Fruit fly (Drosophila melanogaster) whole organism, embryonic: ENCODE results near the gene Vps29.
A peak's percentile ranks its signal among the peaks of the same experiment; 100 is the strongest.

Experiments used
- B-H2 ChIP-seq: fragments of 200-800 bp; sonication (Bioruptor generic); optimal IDR thresholded peaks from 2 replicates; lab custom pipeline; 2018; ENCODE audit warnings: missing biosample characterization, mild to moderate bottlenecking, missing genetic modification characterization
- Bdp1 ChIP-seq: fragments of 200-800 bp; sonication (Bioruptor generic); optimal IDR thresholded peaks from 3 replicates; lab custom pipeline; 2016; ENCODE audit warnings: missing biosample characterization, missing genetic modification characterization
- CG10147 ChIP-seq: fragments of 200-800 bp; sonication (Bioruptor generic); optimal IDR thresholded peaks from 2 replicates; lab custom pipeline; 2019; ENCODE audit warnings: missing biosample characterization, mild to moderate bottlenecking, missing genetic modification characterization, moderate library complexity
- CG1024 ChIP-seq: fragments of 200-800 bp; sonication (Bioruptor generic); IDR thresholded peaks from 2 replicates; pipeline ENCODE4 v1.3.6; 2022; ENCODE audit warnings: missing biosample characterization, missing genetic modification characterization
- CG10366 ChIP-seq: fragments of 200-800 bp; sonication (Bioruptor generic); IDR thresholded peaks from 2 replicates; pipeline ENCODE4 v1.3.6; 2022; ENCODE audit warnings: missing biosample characterization, missing genetic modification characterization
- CG12659 ChIP-seq: fragments of 200-800 bp; sonication (Bioruptor generic); optimal IDR thresholded peaks from 3 replicates; lab custom pipeline; 2017; ENCODE audit warnings: mild to moderate bottlenecking, missing biosample characterization, missing genetic modification reagents, missing genetic modification characterization
- CG12769 ChIP-seq: fragments of 200-800 bp; sonication (Bioruptor generic); optimal IDR thresholded peaks from 2 replicates; lab custom pipeline; 2019; ENCODE audit warnings: missing biosample characterization, mild to moderate bottlenecking, missing genetic modification characterization, moderate library complexity
- CG13296 ChIP-seq: fragments of 200-800 bp; sonication (Bioruptor generic); optimal IDR thresholded peaks from 3 replicates; lab custom pipeline; 2018; ENCODE audit warnings: missing biosample characterization, mild to moderate bottlenecking, missing genetic modification characterization
- CG13894 ChIP-seq: fragments of 200-800 bp; sonication (Bioruptor generic); optimal IDR thresholded peaks from 3 replicates; lab custom pipeline; 2018; ENCODE audit warnings: missing biosample characterization, mild to moderate bottlenecking, missing genetic modification characterization, moderate library complexity
- CG16813 ChIP-seq: fragments of 200-800 bp; sonication (Bioruptor generic); IDR thresholded peaks from 3 replicates; pipeline ENCODE4 v1.3.6; 2022; ENCODE audit warnings: missing biosample characterization, missing genetic modification characterization; ENCODE audit not compliant: partially characterized antibody
- CG17385 ChIP-seq: fragments of 200-800 bp; sonication (Bioruptor generic); optimal IDR thresholded peaks from 3 replicates; lab custom pipeline; 2018; ENCODE audit warnings: missing biosample characterization, mild to moderate bottlenecking, missing genetic modification characterization
- CG18599 ChIP-seq: fragments of 200-800 bp; sonication (Bioruptor generic); optimal IDR thresholded peaks from 3 replicates; lab custom pipeline; 2017; ENCODE audit warnings: missing biosample characterization, missing genetic modification characterization, mild to moderate bottlenecking, moderate library complexity, missing genetic modification reagents
- CG2120 ChIP-seq: fragments of 200-800 bp; sonication (Bioruptor generic); optimal IDR thresholded peaks from 3 replicates; lab custom pipeline; 2016; ENCODE audit warnings: missing biosample characterization, missing genetic modification characterization
- CG2202 ChIP-seq: fragments of 200-800 bp; sonication (Bioruptor generic); optimal IDR thresholded peaks from 2 replicates; lab custom pipeline; 2018; ENCODE audit warnings: missing biosample characterization, mild to moderate bottlenecking, missing genetic modification characterization
- CG2678 ChIP-seq: fragments of 200-800 bp; sonication (Bioruptor generic); optimal IDR thresholded peaks from 3 replicates; lab custom pipeline; 2019; ENCODE audit warnings: missing biosample characterization, mild to moderate bottlenecking, missing genetic modification characterization, moderate library complexity
- CG3065 ChIP-seq: fragments of 200-800 bp; sonication (Bioruptor generic); optimal IDR thresholded peaks from 2 replicates; lab custom pipeline; 2016; ENCODE audit warnings: missing biosample characterization, missing genetic modification characterization
- CG32767 ChIP-seq: fragments of 200-800 bp; sonication (Bioruptor generic); IDR thresholded peaks from 2 replicates; pipeline ENCODE4 v1.3.6; 2022; ENCODE audit warnings: missing biosample characterization, missing genetic modification characterization
- CG33213 ChIP-seq: fragments of 200-800 bp; sonication (Bioruptor generic); optimal IDR thresholded peaks from 3 replicates; lab custom pipeline; 2016; ENCODE audit warnings: missing biosample characterization, missing genetic modification characterization
- CG3407 ChIP-seq: fragments of 200-800 bp; sonication (Bioruptor generic); optimal IDR thresholded peaks from 2 replicates; lab custom pipeline; 2018; ENCODE audit warnings: missing biosample characterization, mild to moderate bottlenecking, missing genetic modification characterization
- CG34422 ChIP-seq: fragments of 200-800 bp; sonication (Bioruptor generic); IDR thresholded peaks from 3 replicates; pipeline ENCODE4 v1.3.6; 2022; ENCODE audit warnings: missing biosample characterization, missing genetic modification characterization
- CG3838 ChIP-seq: fragments of 200-800 bp; sonication (Bioruptor generic); optimal IDR thresholded peaks from 3 replicates; lab custom pipeline; 2016; ENCODE audit warnings: missing biosample characterization, missing genetic modification characterization
- CG4854 ChIP-seq: fragments of 200-800 bp; sonication (Bioruptor generic); optimal IDR thresholded peaks from 2 replicates; lab custom pipeline; 2016; ENCODE audit warnings: missing biosample characterization, missing genetic modification characterization, inconsistent platforms
- CG8924 ChIP-seq: fragments of 200-800 bp; optimal IDR thresholded peaks from 3 replicates; lab custom pipeline; 2019; ENCODE audit warnings: missing biosample characterization, mild to moderate bottlenecking, missing genetic modification characterization, moderate library complexity
- CG9727 ChIP-seq: fragments of 200-800 bp; sonication (Bioruptor generic); optimal IDR thresholded peaks from 3 replicates; lab custom pipeline; 2017; ENCODE audit warnings: missing biosample characterization, mild to moderate bottlenecking, missing genetic modification characterization
- CrebB ChIP-seq: fragments of 200-800 bp; sonication (Bioruptor generic); optimal IDR thresholded peaks from 3 replicates; lab custom pipeline; 2018; ENCODE audit warnings: missing biosample characterization, mild to moderate bottlenecking, missing genetic modification characterization
- Ets97D ChIP-seq: fragments of 200-800 bp; sonication (Bioruptor generic); optimal IDR thresholded peaks from 3 replicates; lab custom pipeline; 2016; ENCODE audit warnings: missing biosample characterization, missing genetic modification characterization
- HLH54F ChIP-seq: fragments of 200-800 bp; sonication (Bioruptor generic); optimal IDR thresholded peaks from 3 replicates; lab custom pipeline; 2016; ENCODE audit warnings: missing biosample characterization, missing genetic modification characterization
- HLHmδ ChIP-seq: fragments of 200-800 bp; sonication (Bioruptor generic); optimal IDR thresholded peaks from 2 replicates; lab custom pipeline; 2018; ENCODE audit warnings: missing biosample characterization, mild to moderate bottlenecking, missing genetic modification characterization, moderate library complexity
- Hr51 ChIP-seq, 2 experiments: fragments of 200-800 bp; sonication (Bioruptor generic); optimal IDR thresholded peaks; 2 replicates in 1 of 2; 3 replicates in 1 of 2; lab custom pipeline; 2016 to 2018; ENCODE audit warnings: missing biosample characterization in 2 of 2, missing genetic modification characterization in 2 of 2, mild to moderate bottlenecking in 1 of 2, moderate library complexity in 1 of 2
- Hsf ChIP-seq: fragments of 200-800 bp; sonication (Bioruptor generic); optimal IDR thresholded peaks from 3 replicates; lab custom pipeline; 2016; ENCODE audit warnings: missing biosample characterization, missing genetic modification characterization
- Lhr ChIP-seq: fragments of 200-800 bp; sonication (Bioruptor generic); optimal IDR thresholded peaks from 3 replicates; lab custom pipeline; 2017; ENCODE audit warnings: mild to moderate bottlenecking, missing biosample characterization, missing genetic modification reagents, missing genetic modification characterization
- Lpt ChIP-seq: fragments of >200 bp; optimal IDR thresholded peaks from 2 replicates; lab custom pipeline; 2018; ENCODE audit warnings: missing biosample characterization, missing genetic modification characterization
- Oli ChIP-seq: fragments of 200-800 bp; sonication (Bioruptor generic); optimal IDR thresholded peaks from 2 replicates; lab custom pipeline; 2018; ENCODE audit warnings: missing biosample characterization, mild to moderate bottlenecking, missing genetic modification characterization, moderate library complexity
- Six4 ChIP-seq: fragments of 200-800 bp; sonication (Bioruptor generic); optimal IDR thresholded peaks from 2 replicates; lab custom pipeline; 2016; ENCODE audit warnings: missing biosample characterization, missing genetic modification characterization
- Sox102F ChIP-seq: fragments of 200-800 bp; sonication (Bioruptor generic); optimal IDR thresholded peaks from 2 replicates; lab custom pipeline; 2018; ENCODE audit warnings: missing biosample characterization, mild to moderate bottlenecking, missing genetic modification characterization, moderate library complexity
- Trl ChIP-seq, 3 experiments: fragments of >200 bp in 2 of 3; fragments of 200-800 bp in 1 of 3; sonication (Bioruptor generic) in 1 of 3; optimal IDR thresholded peaks; 2 replicates in 1 of 3; 3 replicates in 2 of 3; lab custom pipeline; 2016 to 2017; ENCODE audit warnings: missing biosample characterization in 1 of 3, missing genetic modification characterization in 1 of 3
- al ChIP-seq: fragments of 200-800 bp; sonication (Bioruptor generic); IDR thresholded peaks from 2 replicates; pipeline ENCODE4 v1.3.6; 2022; ENCODE audit warnings: missing biosample characterization, missing genetic modification characterization
- amos ChIP-seq: fragments of 200-800 bp; sonication (Bioruptor generic); IDR thresholded peaks from 2 replicates; pipeline ENCODE4 v1.3.6; 2022; ENCODE audit warnings: missing biosample characterization, missing genetic modification characterization; ENCODE audit not compliant: partially characterized antibody
- br ChIP-seq: fragments of >200 bp; optimal IDR thresholded peaks from 2 replicates; lab custom pipeline; 2017
- dimm ChIP-seq: fragments of 200-800 bp; sonication (Bioruptor generic); IDR thresholded peaks from 2 replicates; pipeline ENCODE4 v1.3.6; 2022; ENCODE audit warnings: missing biosample characterization, missing genetic modification characterization
- fd102C ChIP-seq: fragments of 200-800 bp; sonication (Bioruptor generic); optimal IDR thresholded peaks from 2 replicates; lab custom pipeline; 2018; ENCODE audit warnings: missing biosample characterization, mild to moderate bottlenecking, missing genetic modification characterization, moderate library complexity
- fd3F ChIP-seq: fragments of 200-800 bp; sonication (Bioruptor generic); optimal IDR thresholded peaks from 2 replicates; lab custom pipeline; 2018; ENCODE audit warnings: missing biosample characterization, mild to moderate bottlenecking, missing genetic modification characterization, moderate library complexity
- fd64A ChIP-seq: fragments of 200-800 bp; sonication (Bioruptor generic); optimal IDR thresholded peaks from 3 replicates; lab custom pipeline; 2018; ENCODE audit warnings: missing biosample characterization, mild to moderate bottlenecking, missing genetic modification characterization
- gfzf ChIP-seq: fragments of 200-800 bp; sonication (Bioruptor generic); optimal IDR thresholded peaks from 2 replicates; lab custom pipeline; 2016; ENCODE audit warnings: missing biosample characterization, mild to moderate bottlenecking, missing genetic modification characterization, moderate library complexity
- grn ChIP-seq: fragments of 200-800 bp; sonication (Bioruptor generic); optimal IDR thresholded peaks from 3 replicates; lab custom pipeline; 2017; ENCODE audit warnings: missing biosample characterization, missing genetic modification characterization
- gsb ChIP-seq: fragments of 200-800 bp; sonication (Bioruptor generic); IDR thresholded peaks from 2 replicates; pipeline ENCODE4 v1.3.6; 2022; ENCODE audit warnings: missing biosample characterization, missing genetic modification characterization
- h ChIP-seq: fragments of >200 bp; optimal IDR thresholded peaks from 2 replicates; lab custom pipeline; 2017
- lmd ChIP-seq: fragments of 200-800 bp; sonication (Bioruptor generic); IDR thresholded peaks from 2 replicates; pipeline ENCODE4 v1.3.6; 2022; ENCODE audit warnings: missing biosample characterization, missing genetic modification characterization
- ssp ChIP-seq: fragments of 200-800 bp; sonication (Bioruptor generic); IDR thresholded peaks from 2 replicates; pipeline ENCODE4 v1.3.6; 2022; ENCODE audit warnings: missing biosample characterization, missing genetic modification characterization
- zen2 ChIP-seq: fragments of 200-800 bp; sonication (Bioruptor generic); IDR thresholded peaks from 3 replicates; pipeline ENCODE4 v1.3.6; 2022; ENCODE audit warnings: missing biosample characterization, missing genetic modification characterization; ENCODE audit not compliant: partially characterized antibody

The Vps29 gene

dm6 chr2L:1123078-1123818 is 27.3 kb upstream of the Vps29 start (continued):
- TF ChIP-seq fd64A (GFP tag; lab: Kevin White, UChicago) = peak; percentile 57
- TF ChIP-seq gsb = no peak
- no peak for TF ChIP-seq ssp (GFP tag; lab: Robert Waterston, UW)
- no peak for TF ChIP-seq CG13296 (GFP tag; lab: Kevin White, UChicago)
- TF ChIP-seq CG34422 (GFP tag; lab: Robert Waterston, UW) = no peak
- no peak for TF ChIP-seq Oli (tag; lab: Kevin White, UChicago)
- no peak for TF ChIP-seq CG3065 (GFP tag; lab: Kevin White, UChicago)
- no peak for TF ChIP-seq gfzf
- TF ChIP-seq CG4854 = no peak
- no peak for TF ChIP-seq Lpt (GFP tag; lab: Kevin White, UChicago)
- TF ChIP-seq CG10366 (GFP tag; lab: Robert Waterston, UW) = no peak
- TF ChIP-seq fd3F (GFP tag; lab: Kevin White, UChicago) = no peak
- TF ChIP-seq Lhr (GFP tag; lab: Kevin White, UChicago) = peak; percentile 52
- TF ChIP-seq CG12769 = no peak
- no peak for TF ChIP-seq Hsf
- no peak for TF ChIP-seq CG12659 (GFP tag; lab: Kevin White, UChicago)
- TF ChIP-seq CG2678 (tag; lab: Kevin White, UChicago) = peak; percentile 72
- TF ChIP-seq Hr51 (GFP tag; optimal IDR thresholded peaks at IDR 0.05; lab: Kevin White, UChicago) = no peak
- no peak for TF ChIP-seq h (lab: Kevin White, UChicago)
- peak; percentile 70 for TF ChIP-seq Sox102F
- no peak for TF ChIP-seq dimm
- no peak for TF ChIP-seq lmd (GFP tag; lab: Robert Waterston, UW)
- peak; percentile 77 for TF ChIP-seq CG3407 (GFP tag; lab: Kevin White, UChicago)
- no peak for TF ChIP-seq HLHmδ (GFP tag; lab: Kevin White, UChicago)
- TF ChIP-seq CG10147 = no peak
- TF ChIP-seq CrebB (tag; lab: Kevin White, UChicago) = no peak
- TF ChIP-seq CG9727 = peak; percentile 74
- TF ChIP-seq CG3838 (GFP tag; lab: Kevin White, UChicago) = no peak
- TF ChIP-seq fd102C (GFP tag; lab: Kevin White, UChicago) = no peak
- no peak for TF ChIP-seq Trl (optimal IDR thresholded peaks at IDR 0.05; lab: Kevin White, UChicago)
- TF ChIP-seq Trl (GFP tag; optimal IDR thresholded peaks at IDR 0.05; lab: Kevin White, UChicago) = no peak
- no peak for TF ChIP-seq CG18599
- no peak for TF ChIP-seq zen2 (GFP tag; lab: Robert Waterston, UW)
- no peak for TF ChIP-seq CG16813 (GFP tag; lab: Robert Waterston, UW)
- peak; percentile 34 for TF ChIP-seq CG13894 (tag; lab: Kevin White, UChicago)
- TF ChIP-seq Ets97D (GFP tag; lab: Kevin White, UChicago) = no peak
- TF ChIP-seq CG33213 (GFP tag; lab: Kevin White, UChicago) = no peak
- TF ChIP-seq CG32767 (GFP tag; lab: Robert Waterston, UW) = no peak
- TF ChIP-seq CG8924 (tag; lab: Kevin White, UChicago) = peak; percentile 48
- no peak for TF ChIP-seq al
- TF ChIP-seq CG2202 (tag; lab: Kevin White, UChicago) = peak; percentile 76
- no peak for TF ChIP-seq B-H2 (GFP tag; lab: Kevin White, UChicago)
- no peak for TF ChIP-seq br
- TF ChIP-seq grn (GFP tag; lab: Kevin White, UChicago) = peak; percentile 51
- no peak for TF ChIP-seq amos (GFP tag; lab: Robert Waterston, UW)
- no peak for TF ChIP-seq Bdp1 (GFP tag; lab: Kevin White, UChicago)
- no peak for TF ChIP-seq Six4 (GFP tag; lab: Kevin White, UChicago)
- TF ChIP-seq CG17385 (GFP tag; lab: Kevin White, UChicago) = peak; percentile 20
- TF ChIP-seq HLH54F (GFP tag; lab: Kevin White, UChicago) = no peak
- no peak for TF ChIP-seq CG2120 (GFP tag; lab: Kevin White, UChicago)
- TF ChIP-seq CG1024 (GFP tag; lab: Robert Waterston, UW) = no peak
